Worm (Caenorhabditis elegans) whole organism, late embryonic: ENCODE data around the gene F20C5.11.

ENCODE experiments used
- C08G9.2 ChIP-seq: sonication (generic microtip); optimal IDR thresholded peaks from 2 replicates; lab custom pipeline; 2016; ENCODE audit warnings: mild to moderate bottlenecking, missing genetic modification characterization, moderate library complexity, missing compliant biosample characterization
- C38D4.7 ChIP-seq: fragments of 200-800 bp; sonication (Bioruptor generic); optimal IDR thresholded peaks from 2 replicates; lab custom pipeline; 2018; ENCODE audit warnings: mild to moderate bottlenecking, missing genetic modification characterization, moderate library complexity, missing compliant biosample characterization
- F13H6.1 ChIP-seq: sonication (generic microtip); optimal IDR thresholded peaks from 2 replicates; lab custom pipeline; 2016; ENCODE audit warnings: missing genetic modification characterization, missing compliant biosample characterization
- T23F11.4 ChIP-seq: fragments of 200-800 bp; sonication (Bioruptor generic); optimal IDR thresholded peaks from 2 replicates; lab custom pipeline; 2018; ENCODE audit warnings: mild to moderate bottlenecking, missing genetic modification characterization, missing compliant biosample characterization
- Y22D7AL.16 ChIP-seq: sonication (generic microtip); optimal IDR thresholded peaks from 2 replicates; lab custom pipeline; 2016; ENCODE audit warnings: missing genetic modification characterization, missing compliant biosample characterization
- ahr-1 ChIP-seq: sonication (generic microtip); optimal IDR thresholded peaks from 2 replicates; lab custom pipeline; 2016; ENCODE audit warnings: missing genetic modification characterization, missing compliant biosample characterization
- ceh-18 ChIP-seq: sonication (generic microtip); optimal IDR thresholded peaks from 2 replicates; lab custom pipeline; 2016; ENCODE audit warnings: missing genetic modification characterization, missing compliant biosample characterization
- ceh-19 ChIP-seq: fragments of 200-800 bp; sonication (Bioruptor generic); optimal IDR thresholded peaks from 2 replicates; lab custom pipeline; 2018; ENCODE audit warnings: mild to moderate bottlenecking, missing genetic modification characterization, missing compliant biosample characterization
- ceh-22 ChIP-seq: sonication (generic microtip); optimal IDR thresholded peaks from 2 replicates; lab custom pipeline; 2017; ENCODE audit warnings: missing biosample characterization, missing genetic modification characterization
- ceh-24 ChIP-seq: sonication (generic microtip); optimal IDR thresholded peaks from 2 replicates; lab custom pipeline; 2016; ENCODE audit warnings: mild to moderate bottlenecking, missing genetic modification characterization, missing compliant biosample characterization
- ceh-30 ChIP-seq: fragments of 150-350 bp; optimal IDR thresholded peaks from 2 replicates; lab custom pipeline; 2014; ENCODE audit warnings: missing biosample characterization, missing genetic modification characterization
- ceh-31 ChIP-seq: sonication (generic microtip); optimal IDR thresholded peaks from 2 replicates; lab custom pipeline; 2016; ENCODE audit warnings: missing genetic modification characterization, missing compliant biosample characterization
- ceh-45 ChIP-seq: fragments of 200-800 bp; sonication (Bioruptor generic); IDR thresholded peaks from 2 replicates; pipeline ENCODE4 v1.3.6; 2022; ENCODE audit warnings: missing genetic modification reagents, missing genetic modification characterization, missing compliant biosample characterization
- ceh-48 ChIP-seq: sonication (generic microtip); optimal IDR thresholded peaks from 2 replicates; lab custom pipeline; 2016; ENCODE audit warnings: missing genetic modification characterization, inconsistent platforms, missing compliant biosample characterization
- ceh-6 ChIP-seq: fragments of 200-800 bp; sonication (Bioruptor generic); optimal IDR thresholded peaks from 2 replicates; lab custom pipeline; 2018; ENCODE audit warnings: mild to moderate bottlenecking, missing genetic modification characterization, missing compliant biosample characterization
- ceh-9 ChIP-seq: sonication (generic microtip); optimal IDR thresholded peaks from 2 replicates; lab custom pipeline; 2016; ENCODE audit warnings: mild to moderate bottlenecking, missing genetic modification characterization, inconsistent platforms, missing compliant biosample characterization
- che-1 ChIP-seq: sonication (generic microtip); optimal IDR thresholded peaks from 2 replicates; lab custom pipeline; 2016; ENCODE audit warnings: mild to moderate bottlenecking, missing genetic modification characterization, missing compliant biosample characterization
- dve-1 ChIP-seq: sonication (generic microtip); optimal IDR thresholded peaks from 2 replicates; lab custom pipeline; 2017; ENCODE audit warnings: antibody characterized with exemption, mild to moderate bottlenecking, missing genetic modification characterization, missing compliant biosample characterization
- elt-2 ChIP-seq: sonication (generic microtip); optimal IDR thresholded peaks from 2 replicates; lab custom pipeline; 2016; ENCODE audit warnings: missing genetic modification reagents, missing genetic modification characterization, missing compliant biosample characterization
- elt-4 ChIP-seq: sonication (generic microtip); optimal IDR thresholded peaks from 2 replicates; lab custom pipeline; 2016; ENCODE audit warnings: missing genetic modification characterization, missing compliant biosample characterization
- ets-4 ChIP-seq: sonication (generic microtip); optimal IDR thresholded peaks from 2 replicates; lab custom pipeline; 2016; ENCODE audit warnings: missing genetic modification characterization, missing compliant biosample characterization
- fax-1 ChIP-seq: sonication (generic microtip); optimal IDR thresholded peaks from 2 replicates; lab custom pipeline; 2016; ENCODE audit warnings: missing genotype, missing genetic modification characterization, missing compliant biosample characterization
- fkh-6 ChIP-seq: sonication (generic microtip); optimal IDR thresholded peaks from 2 replicates; lab custom pipeline; 2016; ENCODE audit warnings: missing genetic modification characterization, missing compliant biosample characterization
- hlh-6 ChIP-seq: sonication (generic microtip); optimal IDR thresholded peaks from 2 replicates; lab custom pipeline; 2016; ENCODE audit warnings: missing genotype, missing genetic modification characterization, missing compliant biosample characterization
- hlh-8 ChIP-seq: sonication (generic microtip); optimal IDR thresholded peaks from 2 replicates; lab custom pipeline; 2016; ENCODE audit warnings: missing genotype, missing genetic modification characterization, missing compliant biosample characterization
- lin-11 ChIP-seq: fragments of 200-800 bp; sonication (Bioruptor generic); optimal IDR thresholded peaks from 2 replicates; lab custom pipeline; 2018; ENCODE audit warnings: mild to moderate bottlenecking, missing genetic modification characterization, missing compliant biosample characterization
- madf-2 ChIP-seq: sonication (generic microtip); optimal IDR thresholded peaks from 2 replicates; lab custom pipeline; 2017; ENCODE audit warnings: missing genetic modification characterization, missing compliant biosample characterization
- nhr-11 ChIP-seq: fragments of 150-350 bp; optimal IDR thresholded peaks from 2 replicates; lab custom pipeline; 2014; ENCODE audit warnings: missing biosample characterization, missing genetic modification characterization
- nhr-232 ChIP-seq: sonication (generic microtip); optimal IDR thresholded peaks from 2 replicates; lab custom pipeline; 2016; ENCODE audit warnings: missing genetic modification characterization, missing compliant biosample characterization
- odd-2 ChIP-seq: sonication (generic microtip); optimal IDR thresholded peaks from 2 replicates; lab custom pipeline; 2017; ENCODE audit warnings: antibody characterized with exemption, mild to moderate bottlenecking, missing genetic modification characterization, missing compliant biosample characterization
- pha-2 ChIP-seq: sonication (generic microtip); optimal IDR thresholded peaks from 2 replicates; lab custom pipeline; 2017; ENCODE audit warnings: mild to moderate bottlenecking, missing genetic modification characterization, missing compliant biosample characterization
- pros-1 ChIP-seq: fragments of 150-350 bp; optimal IDR thresholded peaks from 2 replicates; lab custom pipeline; 2014; ENCODE audit warnings: missing biosample characterization, missing genetic modification reagents, missing genetic modification characterization
- rnt-1 ChIP-seq: sonication (generic microtip); optimal IDR thresholded peaks from 2 replicates; lab custom pipeline; 2016; ENCODE audit warnings: missing genetic modification characterization, missing compliant biosample characterization
- sox-2 ChIP-seq: fragments of 200-800 bp; sonication (Bioruptor generic); IDR thresholded peaks from 2 replicates; pipeline ENCODE4 v1.3.6; 2022; ENCODE audit warnings: missing genetic modification reagents, missing genetic modification characterization, missing compliant biosample characterization
- sox-4 ChIP-seq: sonication (generic microtip); optimal IDR thresholded peaks from 2 replicates; lab custom pipeline; 2017; ENCODE audit warnings: mild to moderate bottlenecking, missing genetic modification characterization, inconsistent platforms, missing compliant biosample characterization
- tbx-2 ChIP-seq: sonication (generic microtip); optimal IDR thresholded peaks from 2 replicates; lab custom pipeline; 2016; ENCODE audit warnings: missing genetic modification characterization, missing compliant biosample characterization
- unc-3 ChIP-seq, 2 experiments: fragments of 200-800 bp in 1 of 2; sonication (Bioruptor generic) in 1 of 2; sonication (generic microtip) in 1 of 2; conservative IDR thresholded peaks in 1 of 2; optimal IDR thresholded peaks in 1 of 2; 2 replicates each; pipeline versions ENCODE4 v1.3.6 to Lab custom; 2016 to 2022; ENCODE audit warnings: missing compliant biosample characterization in 2 of 2, missing genetic modification characterization in 2 of 2, missing genetic modification reagents in 1 of 2
- unc-42 ChIP-seq: sonication (generic microtip); optimal IDR thresholded peaks from 2 replicates; lab custom pipeline; 2016; ENCODE audit warnings: missing genotype, missing genetic modification characterization, missing compliant biosample characterization
- unc-55 ChIP-seq: sonication (generic microtip); optimal IDR thresholded peaks from 2 replicates; lab custom pipeline; 2017; ENCODE audit warnings: missing biosample characterization, missing genetic modification reagents, missing genetic modification characterization
- unc-86 ChIP-seq: sonication (generic microtip); optimal IDR thresholded peaks from 2 replicates; lab custom pipeline; 2016; ENCODE audit warnings: missing genetic modification characterization, missing compliant biosample characterization
- zip-5 ChIP-seq: sonication (generic microtip); optimal IDR thresholded peaks from 2 replicates; lab custom pipeline; 2016; ENCODE audit warnings: missing genetic modification characterization, missing compliant biosample characterization

Gene F20C5.11

ce11 chrIV:8794895-8795665 is 33.3 kb upstream of the F20C5.11 start:
- TF ChIP-seq sox-4 (tag; lab: Kevin White, UChicago) (no peak), ceh-31 (tag; lab: Kevin White, UChicago) (no peak), ceh-18 (tag; lab: Kevin White, UChicago) (peak; percentile 30), ceh-19 (GFP tag; lab: Kevin White, UChicago) (peak; percentile 13), T23F11.4 (no peak), fkh-6 (tag; lab: Kevin White, UChicago) (no peak)

- no peak for TF ChIP-seq hlh-8 (tag; lab: Kevin White, UChicago)
- no peak for TF ChIP-seq tbx-2
- no peak for TF ChIP-seq ceh-22 (tag; lab: Kevin White, UChicago)
- TF ChIP-seq pha-2 (tag; lab: Kevin White, UChicago), result no peak
- no peak for TF ChIP-seq ahr-1
- TF ChIP-seq sox-2, result no peak
- no peak for TF ChIP-seq che-1 (tag; lab: Kevin White, UChicago)
- no peak for TF ChIP-seq rnt-1 (tag; lab: Kevin White, UChicago)
- TF ChIP-seq hlh-6, result no peak
- no peak for TF ChIP-seq nhr-11 (tag; lab: Kevin White, UChicago)
- TF ChIP-seq ceh-31 (tag; lab: Kevin White, UChicago), result no peak
- no peak for TF ChIP-seq ceh-30
- no peak for TF ChIP-seq unc-55 (GFP tag; lab: Kevin White, UChicago)
- no peak for TF ChIP-seq nhr-232 (tag; lab: Kevin White, UChicago)
- TF ChIP-seq ceh-48 (tag; lab: Kevin White, UChicago), result no peak
Observed at ce11 chrIV:8793223-8793622, 31.4 kb upstream of the F20C5.11 start.

ce11 chrIV:8792808-8793207 is 31.0 kb upstream of the F20C5.11 start, which contains the start of gene C33D9.3:
C33D9.3 (minus strand) TSS chrIV:8792908.
- TF ChIP-seq rnt-1 (tag; lab: Kevin White, UChicago) (no peak), ceh-31 (tag; lab: Kevin White, UChicago) (no peak), elt-2 (tag; lab: Kevin White, UChicago) (no peak), ceh-18 (tag; lab: Kevin White, UChicago) (no peak), ceh-6 (GFP tag; lab: Kevin White, UChicago) (no peak), ahr-1 (no peak), unc-86 (tag; lab: Kevin White, UChicago) (no peak), nhr-11 (tag; lab: Kevin White, UChicago) (no peak), che-1 (tag; lab: Kevin White, UChicago) (no peak), lin-11 (tag; lab: Kevin White, UChicago) (no peak), madf-2 (tag; lab: Kevin White, UChicago) (no peak), unc-42 (tag; lab: Kevin White, UChicago) (no peak), F13H6.1 (no peak), fax-1 (tag; lab: Kevin White, UChicago) (no peak), Y22D7AL.16 (tag; lab: Kevin White, UChicago) (no peak), ceh-24 (tag; lab: Kevin White, UChicago) (no peak), zip-5 (tag; lab: Kevin White, UChicago) (no peak)

ce11 chrIV:8790144-8790543 is 28.3 kb upstream of the F20C5.11 start, which contains the start of gene sru-35:
sru-35 (minus strand) TSS chrIV:8790244.
- TF ChIP-seq sox-2 (no peak), ceh-6 (GFP tag; lab: Kevin White, UChicago) (no peak), ceh-9 (no peak), unc-3 (GFP tag; conservative IDR thresholded peaks at IDR 0.05; lab: Robert Waterston, UW) (no peak), unc-3 (tag; optimal IDR thresholded peaks at IDR 0.05; lab: Kevin White, UChicago) (no peak), C08G9.2 (tag; lab: Kevin White, UChicago) (no peak), odd-2 (tag; lab: Kevin White, UChicago) (no peak), rnt-1 (tag; lab: Kevin White, UChicago) (no peak), elt-4 (no peak), pros-1 (tag; lab: Kevin White, UChicago) (no peak), C38D4.7 (GFP tag; lab: Kevin White, UChicago) (no peak), ceh-45 (GFP tag; lab: Robert Waterston, UW) (no peak), sox-4 (tag; lab: Kevin White, UChicago) (no peak), ets-4 (tag; lab: Kevin White, UChicago) (no peak), unc-86 (tag; lab: Kevin White, UChicago) (no peak), dve-1 (no peak), pha-2 (tag; lab: Kevin White, UChicago) (no peak)
- TF ChIP-seq, all 69 proteins: peak for 0
